Worm (Caenorhabditis elegans): ENCODE data around the gene hsp-60.

DNA sequence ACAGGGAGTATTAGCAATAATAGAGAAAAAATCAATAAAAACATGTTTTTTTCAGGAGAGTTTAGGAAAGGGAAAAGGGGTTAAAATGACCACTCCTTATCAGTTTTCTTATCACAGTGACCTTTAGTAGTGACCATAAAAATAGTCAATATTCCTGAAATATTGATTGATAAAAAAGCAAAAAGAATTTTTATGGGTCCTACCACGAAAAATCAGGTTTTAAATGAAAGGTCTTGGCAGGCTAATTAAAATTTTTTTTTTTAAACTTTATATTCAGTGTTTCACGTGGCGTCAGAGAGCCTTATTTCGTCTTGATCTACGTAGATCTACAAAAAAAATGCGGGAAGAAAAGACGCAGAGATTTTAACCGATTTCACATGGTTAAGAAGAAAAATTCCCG lies 37.8 kb downstream of the hsp-60 start, which contains the start of gene cht-4:
- no peak for TF ChIP-seq ama-1 (optimal IDR thresholded peaks at IDR 0.05)
- no peak for TF ChIP-seq tbx-11 (GFP tag; IDR thresholded peaks at IDR 0.05)
- TF ChIP-seq hmg-4 (GFP tag; optimal IDR thresholded peaks at IDR 0.05): no peak
- no peak for TF ChIP-seq tbx-37 (GFP tag; conservative IDR thresholded peaks at IDR 0.05)
- no peak for TF ChIP-seq sea-1 (GFP tag; conservative IDR thresholded peaks at IDR 0.05)
- TF ChIP-seq pes-1 (GFP tag; IDR thresholded peaks at IDR 0.05): no peak
- no peak for TF ChIP-seq hmbx-1 (tag; optimal IDR thresholded peaks at IDR 0.05)
- no peak for TF ChIP-seq ceh-13 (GFP tag; optimal IDR thresholded peaks at IDR 0.05)
- no peak for TF ChIP-seq scrt-1 (GFP tag; IDR thresholded peaks at IDR 0.05)
- no peak for TF ChIP-seq ceh-36 (tag; optimal IDR thresholded peaks at IDR 0.05)
- no peak for TF ChIP-seq aly-1 (tag; optimal IDR thresholded peaks at IDR 0.05)

All from whole organism, early embryonic.